Worm (Caenorhabditis elegans) whole organism, L3 larva: ENCODE results near the gene C06A1.7.

ENCODE experiments used
- ama-1 ChIP-seq: fragments of 150-350 bp; optimal IDR thresholded peaks from 2 replicates; lab custom pipeline; 2018
- nfya-1 ChIP-seq: sonication (generic microtip); optimal IDR thresholded peaks from 2 replicates; lab custom pipeline; 2017; ENCODE audit warnings: missing genetic modification characterization, mild to moderate bottlenecking, missing compliant biosample characterization, antibody characterized with exemption, moderate library complexity; ENCODE audit not compliant: insufficient read depth

ce11 chrII:10605512-10605911, 40.8 kb downstream of the C06A1.7 start, which contains the start of gene taf-13:
- no peak for TF ChIP-seq ama-1
- TF ChIP-seq nfya-1: no peak
